Fruit fly (Drosophila melanogaster): Measurements from ENCODE around the gene Msp300.

The Msp300 gene

dm6 chr2L:5151324-5151821 is 50.7 kb downstream of the Msp300 start:
- TF ChIP-seq CG1647 (GFP tag; optimal IDR thresholded peaks at IDR 0.05) (no peak), CG15601 (tag; optimal IDR thresholded peaks at IDR 0.05) (no peak), CG6765 (GFP tag; optimal IDR thresholded peaks at IDR 0.05) (peak; percentile 26), CG10321 (GFP tag; IDR thresholded peaks at IDR 0.05) (no peak), ems (GFP tag; optimal IDR thresholded peaks at IDR 0.05) (no peak), cas (GFP tag; IDR thresholded peaks at IDR 0.05) (no peak), dysf (GFP tag; IDR thresholded peaks at IDR 0.05) (no peak), CkIIα-i1 (GFP tag; IDR thresholded peaks at IDR 0.05) (no peak), CG3995 (GFP tag; optimal IDR thresholded peaks at IDR 0.05) (no peak), zfh2 (GFP tag; optimal IDR thresholded peaks at IDR 0.05) (no peak), CG33213 (GFP tag; optimal IDR thresholded peaks at IDR 0.05) (no peak), pros (GFP tag; optimal IDR thresholded peaks at IDR 0.05) (no peak), CG1832 (GFP tag; optimal IDR thresholded peaks at IDR 0.05) (no peak), mld (GFP tag; IDR thresholded peaks at IDR 0.05; ENCODE audit: partially characterized antibody) (no peak), CG6254 (GFP tag; optimal IDR thresholded peaks at IDR 0.05) (no peak), corto (GFP tag; optimal IDR thresholded peaks at IDR 0.05) (no peak), cad (GFP tag; optimal IDR thresholded peaks at IDR 0.05) (no peak), CrebB (tag; optimal IDR thresholded peaks at IDR 0.05) (peak; percentile 19), MTF-1 (GFP tag; optimal IDR thresholded peaks at IDR 0.05; ENCODE audit: borderline replicate concordance) (no peak), sd (tag; optimal IDR thresholded peaks at IDR 0.05) (peak; percentile 65), E2f1 (GFP tag; IDR thresholded peaks at IDR 0.05) (no peak), dmrt11E (tag; optimal IDR thresholded peaks at IDR 0.05) (no peak), NC2α (GFP tag; optimal IDR thresholded peaks at IDR 0.05) (no peak), CG7357 (GFP tag; IDR thresholded peaks at IDR 0.05) (no peak), pnt (GFP tag; optimal IDR thresholded peaks at IDR 0.05) (no peak), sens (GFP tag) (no peak), CG12769 (tag; optimal IDR thresholded peaks at IDR 0.05) (peak; percentile 26), Chrac-16 (GFP tag; optimal IDR thresholded peaks at IDR 0.05) (no peak), sim (GFP tag; IDR thresholded peaks at IDR 0.05) (no peak), az2 (GFP tag; optimal IDR thresholded peaks at IDR 0.05) (no peak), tll (GFP tag; optimal IDR thresholded peaks at IDR 0.05) (no peak), nerfin-1 (tag; optimal IDR thresholded peaks at IDR 0.05) (no peak), chn (GFP tag; optimal IDR thresholded peaks at IDR 0.05) (no peak), lab (GFP tag; optimal IDR thresholded peaks at IDR 0.05) (peak; percentile 51), CG7745 (tag; optimal IDR thresholded peaks at IDR 0.05) (no peak), Nf-YC (tag; optimal IDR thresholded peaks at IDR 0.05) (peak; percentile 8), CG1792 (GFP tag; optimal IDR thresholded peaks at IDR 0.05) (no peak), CG31388 (GFP tag; optimal IDR thresholded peaks at IDR 0.05) (no peak), oc (tag; optimal IDR thresholded peaks at IDR 0.05) (no peak), CG18262 (tag; optimal IDR thresholded peaks at IDR 0.05) (no peak), so (GFP tag; IDR thresholded peaks at IDR 0.05) (no peak), hb (GFP tag; IDR thresholded peaks at IDR 0.05; ENCODE audit: partially characterized antibody) (no peak), seq (GFP tag; IDR thresholded peaks at IDR 0.05) (no peak), disco-r (GFP tag; optimal IDR thresholded peaks at IDR 0.05) (no peak), CG9932 (GFP tag; IDR thresholded peaks at IDR 0.05) (no peak), gsb-n (tag; optimal IDR thresholded peaks at IDR 0.05) (no peak), CG10209 (GFP tag; optimal IDR thresholded peaks at IDR 0.05) (no peak), rib (GFP tag; IDR thresholded peaks at IDR 0.05) (peak; percentile 72), stwl (tag; optimal IDR thresholded peaks at IDR 0.05) (no peak), YL-1 (GFP tag; optimal IDR thresholded peaks at IDR 0.05) (no peak), Hmx (GFP tag; optimal IDR thresholded peaks at IDR 0.05) (no peak), CG10462 (GFP tag; optimal IDR thresholded peaks at IDR 0.05) (no peak)

Data from whole organism, embryonic.